Worm (Caenorhabditis elegans) whole organism, young adult: ENCODE measurements around the gene slc-17.4.
A peak's percentile ranks its signal among the peaks of the same experiment; 100 is the strongest.

Experiments used
- B0019.2 ChIP-seq: fragments of 200-800 bp; sonication (Bioruptor generic); conservative IDR thresholded peaks from 2 replicates; pipeline ENCODE4 v1.3.6; 2022; ENCODE audit warnings: missing genetic modification reagents, missing genetic modification characterization, missing compliant biosample characterization
- B0261.1 ChIP-seq: sonication (generic microtip); optimal IDR thresholded peaks from 2 replicates; lab custom pipeline; 2016; ENCODE audit warnings: mild to moderate bottlenecking, missing genetic modification characterization, moderate library complexity, missing compliant biosample characterization
- C17E4.6 ChIP-seq: fragments of 200-800 bp; sonication (Bioruptor generic); IDR thresholded peaks from 2 replicates; pipeline ENCODE4 v1.3.6; 2022; ENCODE audit warnings: missing genetic modification reagents, missing genetic modification characterization, missing compliant biosample characterization
- F10E7.11 ChIP-seq: sonication (generic microtip); optimal IDR thresholded peaks from 2 replicates; lab custom pipeline; 2017; ENCODE audit warnings: mild to moderate bottlenecking, missing genetic modification characterization, moderate library complexity, missing compliant biosample characterization
- F33H1.4 ChIP-seq: fragments of 200-800 bp; sonication (Bioruptor generic); IDR thresholded peaks from 2 replicates; pipeline ENCODE4 v1.3.6; 2022; ENCODE audit warnings: missing genetic modification reagents, missing genetic modification characterization, missing compliant biosample characterization
- F52B5.7 ChIP-seq: sonication (generic microtip); optimal IDR thresholded peaks from 2 replicates; lab custom pipeline; 2016; ENCODE audit warnings: mild to moderate bottlenecking, missing genetic modification characterization, missing compliant biosample characterization
- T26A5.8 ChIP-seq: sonication (generic microtip); optimal IDR thresholded peaks from 2 replicates; lab custom pipeline; 2016; ENCODE audit warnings: missing genetic modification characterization, missing compliant biosample characterization
- Y53G8AR.9 ChIP-seq: fragments of 200-800 bp; sonication (Bioruptor generic); conservative IDR thresholded peaks from 2 replicates; pipeline ENCODE4 v1.3.6; 2022; ENCODE audit warnings: missing genetic modification reagents, missing genetic modification characterization, missing compliant biosample characterization
- Y56A3A.18 ChIP-seq: fragments of 200-800 bp; sonication (Bioruptor generic); IDR thresholded peaks from 2 replicates; pipeline ENCODE4 v1.3.6; 2022; ENCODE audit warnings: missing genetic modification reagents, missing genetic modification characterization, missing compliant biosample characterization
- Y79H2A.3 ChIP-seq: fragments of 200-800 bp; sonication (Bioruptor generic); conservative IDR thresholded peaks from 2 replicates; pipeline ENCODE4 v1.3.6; 2022; ENCODE audit warnings: missing genetic modification reagents, missing genetic modification characterization, missing compliant biosample characterization
- ZK185.1 ChIP-seq: sonication (generic microtip); optimal IDR thresholded peaks from 2 replicates; lab custom pipeline; 2016; ENCODE audit warnings: mild to moderate bottlenecking, missing genetic modification characterization, missing compliant biosample characterization; ENCODE audit not compliant: poor library complexity, severe bottlenecking
- akir-1 ChIP-seq: fragments of 200-800 bp; sonication (Bioruptor generic); optimal IDR thresholded peaks from 2 replicates; lab custom pipeline; 2018; ENCODE audit warnings: mild to moderate bottlenecking, missing genetic modification characterization, moderate library complexity, missing compliant biosample characterization
- attf-3 ChIP-seq: fragments of 200-800 bp; sonication (Bioruptor generic); conservative IDR thresholded peaks from 2 replicates; pipeline ENCODE4 v1.3.6; 2022; ENCODE audit warnings: missing genetic modification reagents, missing genetic modification characterization, missing compliant biosample characterization
- attf-5 ChIP-seq: fragments of 200-800 bp; sonication (Bioruptor generic); optimal IDR thresholded peaks from 2 replicates; lab custom pipeline; 2018; ENCODE audit warnings: mild to moderate bottlenecking, missing genetic modification characterization, missing compliant biosample characterization
- attf-6 ChIP-seq: fragments of 200-800 bp; sonication (Bioruptor generic); IDR thresholded peaks from 2 replicates; pipeline ENCODE4 v1.3.6; 2022; ENCODE audit warnings: missing genetic modification reagents, missing genetic modification characterization, missing compliant biosample characterization
- bed-2 ChIP-seq: fragments of 200-800 bp; sonication (Bioruptor generic); IDR thresholded peaks from 2 replicates; pipeline ENCODE4 v1.3.6; 2022; ENCODE audit warnings: missing genetic modification reagents, missing genetic modification characterization, missing compliant biosample characterization
- ceh-91 ChIP-seq: fragments of 200-800 bp; sonication (Bioruptor generic); IDR thresholded peaks from 2 replicates; pipeline ENCODE4 v1.3.6; 2022; ENCODE audit warnings: missing genetic modification reagents, missing genetic modification characterization, missing compliant biosample characterization
- efl-1 ChIP-seq: fragments of 150-350 bp; optimal IDR thresholded peaks from 2 replicates; lab custom pipeline; 2014; ENCODE audit warnings: missing biosample characterization, missing genetic modification reagents, missing genetic modification characterization
- egrh-3 ChIP-seq: fragments of 200-800 bp; sonication (Bioruptor generic); IDR thresholded peaks from 2 replicates; pipeline ENCODE4 v1.3.6; 2022; ENCODE audit warnings: missing genetic modification reagents, missing genetic modification characterization, missing compliant biosample characterization
- gei-17 ChIP-seq: fragments of 200-800 bp; sonication (Bioruptor generic); optimal IDR thresholded peaks from 2 replicates; lab custom pipeline; 2018; ENCODE audit warnings: mild to moderate bottlenecking, missing genetic modification characterization, missing compliant biosample characterization
- hlh-12 ChIP-seq: sonication (generic microtip); optimal IDR thresholded peaks from 2 replicates; lab custom pipeline; 2016; ENCODE audit warnings: missing genetic modification characterization, missing compliant biosample characterization
- hsf-1 ChIP-seq: fragments of 200-800 bp; sonication (Bioruptor generic); IDR thresholded peaks from 2 replicates; pipeline ENCODE4 v1.3.6; 2022; ENCODE audit warnings: missing genetic modification reagents, missing genetic modification characterization, missing compliant biosample characterization
- lin-35 ChIP-seq, 3 experiments: fragments of 150-350 bp in 2 of 3; sonication (generic microtip) in 1 of 3; optimal IDR thresholded peaks; 2 replicates each; lab custom pipeline; 2014 to 2018; ENCODE audit warnings: missing biosample characterization in 3 of 3, missing genetic modification characterization in 3 of 3, missing genetic modification reagents in 3 of 3
- lin-54 ChIP-seq: fragments of 200-800 bp; sonication (Bioruptor generic); optimal IDR thresholded peaks from 2 replicates; lab custom pipeline; 2018; ENCODE audit warnings: mild to moderate bottlenecking, missing genetic modification characterization, missing compliant biosample characterization
- lir-1 ChIP-seq: fragments of 200-800 bp; sonication (Bioruptor generic); conservative IDR thresholded peaks from 2 replicates; pipeline ENCODE4 v1.3.6; 2022; ENCODE audit warnings: missing genetic modification reagents, missing genetic modification characterization, missing compliant biosample characterization
- lsl-1 ChIP-seq: fragments of 200-800 bp; sonication (Bioruptor generic); optimal IDR thresholded peaks from 2 replicates; lab custom pipeline; 2018; ENCODE audit warnings: mild to moderate bottlenecking, missing genetic modification characterization, moderate library complexity, missing compliant biosample characterization
- lsy-27 ChIP-seq: sonication (generic microtip); optimal IDR thresholded peaks from 2 replicates; lab custom pipeline; 2017; ENCODE audit warnings: missing genetic modification characterization, mild to moderate bottlenecking, missing compliant biosample characterization, antibody characterized with exemption, missing genotype, borderline replicate concordance; ENCODE audit not compliant: insufficient read depth
- mcd-1 ChIP-seq: fragments of 200-800 bp; sonication (Bioruptor generic); IDR thresholded peaks from 2 replicates; pipeline ENCODE4 v1.3.6; 2022; ENCODE audit warnings: missing genetic modification reagents, missing genetic modification characterization, missing compliant biosample characterization
- mel-28 ChIP-seq: sonication (generic microtip); optimal IDR thresholded peaks from 2 replicates; lab custom pipeline; 2016; ENCODE audit warnings: borderline replicate concordance, mild to moderate bottlenecking, missing genetic modification characterization, missing compliant biosample characterization
- mxl-1 ChIP-seq: sonication (generic microtip); optimal IDR thresholded peaks from 2 replicates; lab custom pipeline; 2016; ENCODE audit warnings: missing genetic modification characterization, missing compliant biosample characterization
- nfya-1 ChIP-seq: sonication (generic microtip); optimal IDR thresholded peaks from 2 replicates; lab custom pipeline; 2017; ENCODE audit warnings: antibody characterized with exemption, missing compliant biosample characterization, missing genetic modification characterization, borderline replicate concordance; ENCODE audit not compliant: insufficient read depth
- nfya-2 ChIP-seq: fragments of 200-800 bp; sonication (Bioruptor generic); IDR thresholded peaks from 2 replicates; pipeline ENCODE4 v1.3.6; 2022; ENCODE audit warnings: missing genetic modification reagents, missing genetic modification characterization, missing compliant biosample characterization
- nhr-90 ChIP-seq: sonication (generic microtip); optimal IDR thresholded peaks from 2 replicates; lab custom pipeline; 2016; ENCODE audit warnings: missing genotype, mild to moderate bottlenecking, missing genetic modification characterization, missing compliant biosample characterization
- rcor-1 ChIP-seq: fragments of 200-800 bp; sonication (Bioruptor generic); IDR thresholded peaks from 2 replicates; pipeline ENCODE4 v1.3.6; 2022; ENCODE audit warnings: missing genetic modification reagents, missing genetic modification characterization, missing compliant biosample characterization
- rec-8 ChIP-seq, 2 experiments: sonication (generic microtip); optimal IDR thresholded peaks; 2 replicates each; lab custom pipeline; 2016; ENCODE audit warnings: mild to moderate bottlenecking in 2 of 2, missing genetic modification characterization in 2 of 2, missing genetic modification reagents in 2 of 2, missing genotype in 2 of 2, missing biosample characterization in 1 of 2, missing compliant biosample characterization in 1 of 2, moderate library complexity in 1 of 2
- sea-2 ChIP-seq: fragments of 200-800 bp; sonication (Bioruptor generic); IDR thresholded peaks from 2 replicates; pipeline ENCODE4 v1.3.6; 2022; ENCODE audit warnings: missing genetic modification characterization, missing compliant biosample characterization
- snpc-4 ChIP-seq, 5 experiments: fragments of 150-350 bp in 1 of 5; sonication (generic microtip) in 4 of 5; optimal IDR thresholded peaks; 2 replicates each; lab custom pipeline; 2014 to 2018; ENCODE audit warnings: missing genetic modification characterization in 5 of 5, missing biosample characterization in 3 of 5, antibody characterized with exemption in 2 of 5, mild to moderate bottlenecking in 2 of 5, missing compliant biosample characterization in 2 of 5, missing genotype in 2 of 5, moderate library complexity in 2 of 5, missing genetic modification reagents in 1 of 5
- somi-1 ChIP-seq: fragments of 200-800 bp; sonication (Bioruptor generic); optimal IDR thresholded peaks from 2 replicates; lab custom pipeline; 2018; ENCODE audit warnings: mild to moderate bottlenecking, missing genetic modification characterization, missing compliant biosample characterization
- sptf-2 ChIP-seq: fragments of 200-800 bp; sonication (Bioruptor generic); optimal IDR thresholded peaks from 2 replicates; lab custom pipeline; 2018; ENCODE audit warnings: mild to moderate bottlenecking, missing genetic modification characterization, missing compliant biosample characterization
- tbp1 ChIP-seq: fragments of 200-800 bp; sonication (Bioruptor generic); optimal IDR thresholded peaks from 2 replicates; lab custom pipeline; 2018; ENCODE audit warnings: mild to moderate bottlenecking, missing genetic modification characterization, missing compliant biosample characterization
- tbx-9 ChIP-seq: sonication (generic microtip); optimal IDR thresholded peaks from 2 replicates; lab custom pipeline; 2016; ENCODE audit warnings: borderline replicate concordance, missing genetic modification characterization, inconsistent platforms, missing compliant biosample characterization
- unc-130 ChIP-seq: sonication (generic microtip); optimal IDR thresholded peaks from 2 replicates; lab custom pipeline; 2016; ENCODE audit warnings: missing genetic modification reagents, missing genetic modification characterization, missing compliant biosample characterization
- xnd-1 ChIP-seq: sonication (generic microtip); optimal IDR thresholded peaks from 2 replicates; lab custom pipeline; 2016; ENCODE audit warnings: missing genotype, missing genetic modification reagents, missing genetic modification characterization, missing compliant biosample characterization
- ztf-28 ChIP-seq: fragments of 200-800 bp; sonication (Bioruptor generic); IDR thresholded peaks from 2 replicates; pipeline ENCODE4 v1.3.6; 2022; ENCODE audit warnings: missing genetic modification reagents, missing genetic modification characterization, missing compliant biosample characterization

The slc-17.4 gene

ce11 chrIV:17281060-17282021 is 10.2 kb downstream of the slc-17.4 start:
- TF ChIP-seq rec-8 (tag; optimal IDR thresholded peaks at IDR 0.05; lab: Kevin White, UChicago) = no peak
- no peak for TF ChIP-seq Y79H2A.3
- TF ChIP-seq attf-3 (GFP tag; lab: Robert Waterston, UW) = no peak
- peak; percentile 67 for TF ChIP-seq ZK185.1
- 0 out of 2 replicates have a peak, but pooled peaks have one; percentile 64 for TF ChIP-seq nfya-2 (GFP tag; lab: Robert Waterston, UW)
- peak; percentile 72 for TF ChIP-seq attf-5 (GFP tag; lab: Kevin White, UChicago)
- peak; percentile 97 for TF ChIP-seq Y53G8AR.9
- TF ChIP-seq nhr-90 (tag; lab: Kevin White, UChicago) = peak; percentile 35
- TF ChIP-seq lir-1 (GFP tag; lab: Robert Waterston, UW) = no peak; the same call in 1 of the 2 replicates
- peak; percentile 27; the same call in 1 of the 2 replicates for TF ChIP-seq B0019.2 (GFP tag; lab: Robert Waterston, UW)
- TF ChIP-seq xnd-1 (tag; lab: Kevin White, UChicago) = no peak
- peak; percentile 49 for TF ChIP-seq mel-28 (tag; lab: Kevin White, UChicago)
- TF ChIP-seq unc-130 (GFP tag; lab: Kevin White, UChicago) = peak; percentile 58
- peak; percentile 91 for TF ChIP-seq hsf-1 (GFP tag; lab: Robert Waterston, UW)
- TF ChIP-seq F52B5.7 (tag; lab: Kevin White, UChicago) = peak; percentile 79
- peak; percentile 43 for TF ChIP-seq somi-1
- no peak for TF ChIP-seq sea-2 (GFP tag; lab: Robert Waterston, UW)
- TF ChIP-seq egrh-3 = peak; percentile 88
- peak; percentile 33; the same call in 1 of the 2 replicates for TF ChIP-seq C17E4.6
- no peak for TF ChIP-seq lsy-27
- no peak for TF ChIP-seq ztf-28 (GFP tag; lab: Robert Waterston, UW)
- TF ChIP-seq gei-17 (GFP tag; lab: Kevin White, UChicago) = peak; percentile 81
- TF ChIP-seq F33H1.4 (GFP tag; lab: Robert Waterston, UW) = peak; percentile 6; the same call in 1 of the 2 replicates
- peak; percentile 31 for TF ChIP-seq efl-1 (GFP tag; lab: Kevin White, UChicago)
- TF ChIP-seq mxl-1 (tag; lab: Kevin White, UChicago) = no peak
- peak; percentile 88 for TF ChIP-seq lin-54 (GFP tag; lab: Kevin White, UChicago)
- peak; percentile 76 for TF ChIP-seq tbp1 (GFP tag; lab: Kevin White, UChicago)
- TF ChIP-seq F10E7.11 (tag; lab: Kevin White, UChicago) = peak; percentile 67
- TF ChIP-seq mcd-1 = peak; percentile 63
- TF ChIP-seq akir-1 = no peak
- TF ChIP-seq lsl-1 = peak; percentile 65
- peak; percentile 97 for TF ChIP-seq Y56A3A.18 (GFP tag; lab: Robert Waterston, UW)
- TF ChIP-seq hlh-12 = peak; percentile 9
- peak; percentile 83 for TF ChIP-seq tbx-9
- TF ChIP-seq attf-6 (GFP tag; lab: Robert Waterston, UW) = peak; percentile 97
- no peak; the same call in 1 of the 2 replicates for TF ChIP-seq ceh-91 (GFP tag; lab: Robert Waterston, UW)
- peak; percentile 84 for TF ChIP-seq rcor-1
- TF ChIP-seq snpc-4 (GFP tag; optimal IDR thresholded peaks at IDR 0.05; lab: Kevin White, UChicago) = peak; percentile 69
- peak; percentile 69 to 93 (median 79) for TF ChIP-seq snpc-4 (tag; optimal IDR thresholded peaks at IDR 0.05; lab: Kevin White, UChicago)
- no peak for TF ChIP-seq sptf-2 (GFP tag; lab: Kevin White, UChicago)
- TF ChIP-seq bed-2 = no peak; the same call in 1 of the 2 replicates
- peak in 2 of 3 experiments; percentile 69 to 70 for TF ChIP-seq lin-35 (GFP tag; optimal IDR thresholded peaks at IDR 0.05; lab: Kevin White, UChicago)
- peak; percentile 96 for TF ChIP-seq T26A5.8 (tag; lab: Kevin White, UChicago)
- peak; percentile 27 for TF ChIP-seq B0261.1 (tag; lab: Kevin White, UChicago)
- no peak for TF ChIP-seq nfya-1
